Fruit fly (Drosophila melanogaster): ENCODE results near the gene Saysd1.

The Saysd1 gene

DNA sequence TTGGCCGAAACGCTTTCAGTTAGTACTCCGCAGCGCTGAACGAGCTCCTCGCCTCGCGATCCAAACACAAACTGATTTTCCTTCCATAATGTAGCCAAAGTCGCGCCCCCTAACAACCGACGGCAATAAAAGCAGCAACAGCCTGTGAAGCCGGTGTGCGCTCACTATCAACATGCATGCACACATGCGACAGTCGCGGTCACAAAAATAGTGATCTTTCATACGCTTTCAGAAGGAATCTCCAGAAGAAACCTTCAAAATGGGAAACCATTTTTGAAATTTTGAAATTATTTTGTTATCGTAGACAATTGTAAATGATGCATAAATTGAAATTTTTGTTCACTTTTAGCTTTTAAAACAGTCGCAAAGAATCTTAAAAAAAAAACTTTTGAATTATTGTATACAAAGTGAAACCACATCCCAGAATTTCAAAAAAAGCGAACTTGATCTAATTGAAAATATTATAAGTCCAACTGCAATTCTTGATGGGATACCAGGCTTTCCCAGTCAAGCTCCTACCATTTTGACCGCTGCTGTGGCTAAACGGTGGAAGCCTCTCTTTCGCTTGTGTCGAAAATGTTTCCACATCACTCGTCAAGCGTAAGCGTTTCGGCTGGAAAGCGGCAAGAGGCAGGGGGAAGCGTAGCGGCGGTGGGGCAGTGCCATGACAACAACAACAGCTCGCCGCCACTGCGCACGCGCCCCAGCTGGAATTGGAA, 17.4 kb upstream of the Saysd1 start, which contains the start of gene Cad96Cb:
Gene Cad96Cb, minus strand, starts transcription at position 51 of the 719 bp plus-strand sequence.
- no peak for TF ChIP-seq CG8478 (optimal IDR thresholded peaks at IDR 0.05)
- no peak for TF ChIP-seq CTCF (optimal IDR thresholded peaks at IDR 0.05)

DNA sequence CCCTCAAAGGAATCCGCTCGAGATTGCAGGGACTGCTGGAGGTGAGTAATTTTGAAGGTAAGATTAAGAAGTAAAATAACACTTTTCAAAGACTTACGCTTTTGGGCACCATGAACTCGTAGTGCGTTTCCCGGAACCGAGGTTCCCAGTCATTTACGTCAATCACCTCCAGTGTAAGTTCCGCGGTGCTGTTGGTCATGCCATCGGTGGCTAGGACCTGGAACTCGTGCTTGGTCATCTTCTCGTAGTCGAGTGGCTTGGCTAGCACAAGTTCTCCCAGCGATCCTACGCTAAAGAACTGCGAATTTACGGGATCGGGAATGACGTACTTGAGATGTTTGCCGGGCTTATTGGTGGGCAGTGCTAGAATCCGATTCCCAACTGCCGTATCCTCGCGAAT, 10.5 kb upstream of the Saysd1 start:
- no peak for TF ChIP-seq CTCF (optimal IDR thresholded peaks at IDR 0.05)
- no peak for TF ChIP-seq CG8478 (optimal IDR thresholded peaks at IDR 0.05)

DNA sequence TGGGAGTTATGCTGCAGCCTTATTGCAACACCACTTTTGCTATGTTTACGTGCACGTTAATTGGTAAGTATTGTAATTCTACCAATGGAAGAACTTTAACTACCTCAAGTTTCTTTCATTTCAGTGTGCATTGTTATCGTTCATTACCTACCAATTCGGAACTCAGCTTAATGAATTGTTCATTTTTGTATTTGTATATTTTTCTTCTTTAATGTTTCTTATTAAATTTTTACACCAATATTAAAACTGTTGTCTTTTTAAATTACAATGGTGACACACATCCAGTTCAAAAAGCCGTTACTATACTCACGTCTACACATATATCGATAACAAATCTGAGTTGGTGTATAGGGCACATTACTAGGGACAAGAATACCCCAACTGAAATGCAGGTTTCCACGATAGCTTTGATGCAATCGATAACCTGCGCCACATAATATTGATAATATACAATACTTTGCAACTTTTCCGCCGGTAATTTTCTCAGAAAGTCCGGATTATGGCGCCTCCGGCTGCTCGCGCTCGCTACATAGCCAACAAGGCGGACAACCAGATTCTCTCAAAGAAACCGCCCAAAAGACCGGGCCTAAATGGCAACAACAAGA, 6.3 kb upstream of the Saysd1 start, which contains the start of gene Alg9:
Gene Alg9, plus strand, starts transcription at position 387 of the 605 bp plus-strand sequence.
- TF ChIP-seq CG8478 (optimal IDR thresholded peaks at IDR 0.05) (no peak), CTCF (optimal IDR thresholded peaks at IDR 0.05) (peak in 1 of 2 experiments; percentile 2)

DNA sequence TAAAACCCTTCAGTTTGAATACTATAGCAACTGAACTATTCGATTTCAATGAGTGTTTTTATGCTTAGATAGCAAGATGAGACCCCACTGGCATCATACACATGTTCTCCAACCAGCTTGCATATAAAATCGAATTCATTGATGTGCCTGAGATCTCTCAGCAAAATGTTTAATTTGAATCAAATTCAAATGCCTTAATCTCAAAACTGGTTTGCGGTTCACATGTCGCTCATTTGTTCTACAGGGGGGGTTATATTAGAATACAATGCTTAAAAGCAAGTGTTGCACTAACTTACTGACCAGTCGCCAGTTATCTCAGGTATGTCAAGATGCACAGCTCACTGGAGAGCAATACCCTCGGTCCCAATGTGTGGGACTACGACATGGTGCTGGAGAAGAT, 4.0 kb upstream of the Saysd1 start, which contains the start of gene CG31103:
Gene CG31103, plus strand, starts transcription at position 301 of the 400 bp plus-strand sequence.
- no peak for TF ChIP-seq CG8478 (optimal IDR thresholded peaks at IDR 0.05)
- no peak for TF ChIP-seq CTCF (optimal IDR thresholded peaks at IDR 0.05)

DNA sequence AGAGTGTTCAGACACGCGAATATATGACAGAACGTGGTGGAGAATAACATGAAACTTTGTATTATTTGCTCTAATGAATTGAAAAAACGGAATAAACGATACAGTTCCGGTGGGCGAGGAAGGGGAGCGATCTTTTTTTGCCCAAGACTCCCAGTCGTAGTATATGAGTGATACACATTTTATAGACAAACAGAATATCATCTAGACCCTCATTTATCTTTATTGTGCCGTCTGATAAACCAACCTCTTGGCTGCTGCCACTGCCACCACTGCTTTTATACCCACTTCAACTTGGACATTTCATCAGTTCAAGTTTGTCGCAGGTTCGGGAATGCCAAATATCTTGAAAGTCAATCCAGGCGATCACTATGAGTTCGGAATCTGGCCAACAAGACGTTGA, 1.0 kb upstream of the Saysd1 start, which contains the start of gene CG31106:
Gene CG31106, plus strand, starts transcription at position 301 of the 400 bp plus-strand sequence.
- TF ChIP-seq CG8478 (optimal IDR thresholded peaks at IDR 0.05) (no peak), CTCF (optimal IDR thresholded peaks at IDR 0.05) (no peak)

DNA sequence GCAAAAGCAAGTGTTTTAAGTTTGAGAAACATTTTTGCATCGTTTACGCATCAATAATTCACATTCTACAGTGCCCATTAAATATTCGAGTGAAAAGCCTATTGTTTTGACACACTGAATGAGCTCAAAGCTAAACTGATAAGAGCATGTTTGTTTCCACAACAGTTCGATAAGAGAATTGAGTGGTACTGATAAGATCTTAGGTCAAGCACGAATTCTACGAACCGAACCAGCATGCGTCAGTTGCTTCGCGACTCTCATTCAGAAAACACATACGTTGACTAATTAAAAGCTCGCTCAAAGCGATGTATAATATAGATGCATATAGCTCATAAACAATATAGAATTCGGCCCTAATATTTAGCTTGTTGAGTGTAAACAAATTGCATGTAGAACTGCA, 5.8 kb downstream of the Saysd1 start:
- no peak for TF ChIP-seq CG8478 (optimal IDR thresholded peaks at IDR 0.05)
- TF ChIP-seq CTCF (optimal IDR thresholded peaks at IDR 0.05) = no peak

DNA sequence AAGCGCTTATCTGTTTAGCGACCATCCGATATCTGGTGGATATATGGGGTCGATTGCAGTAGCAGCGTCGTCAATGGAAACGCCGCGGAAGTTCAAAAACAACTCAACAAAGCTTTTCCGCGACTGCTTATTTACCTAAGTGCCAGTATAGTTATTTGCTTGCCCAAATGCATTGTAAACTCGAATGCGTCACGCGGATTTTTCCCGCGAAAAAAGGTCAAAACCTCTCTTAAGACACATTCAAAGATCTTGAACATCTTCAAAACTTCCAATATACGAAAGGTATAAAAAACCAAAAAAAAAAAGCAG, 6.3 kb downstream of the Saysd1 start:
- TF ChIP-seq CG8478 (optimal IDR thresholded peaks at IDR 0.05) (no peak), CTCF (optimal IDR thresholded peaks at IDR 0.05) (no peak)

DNA sequence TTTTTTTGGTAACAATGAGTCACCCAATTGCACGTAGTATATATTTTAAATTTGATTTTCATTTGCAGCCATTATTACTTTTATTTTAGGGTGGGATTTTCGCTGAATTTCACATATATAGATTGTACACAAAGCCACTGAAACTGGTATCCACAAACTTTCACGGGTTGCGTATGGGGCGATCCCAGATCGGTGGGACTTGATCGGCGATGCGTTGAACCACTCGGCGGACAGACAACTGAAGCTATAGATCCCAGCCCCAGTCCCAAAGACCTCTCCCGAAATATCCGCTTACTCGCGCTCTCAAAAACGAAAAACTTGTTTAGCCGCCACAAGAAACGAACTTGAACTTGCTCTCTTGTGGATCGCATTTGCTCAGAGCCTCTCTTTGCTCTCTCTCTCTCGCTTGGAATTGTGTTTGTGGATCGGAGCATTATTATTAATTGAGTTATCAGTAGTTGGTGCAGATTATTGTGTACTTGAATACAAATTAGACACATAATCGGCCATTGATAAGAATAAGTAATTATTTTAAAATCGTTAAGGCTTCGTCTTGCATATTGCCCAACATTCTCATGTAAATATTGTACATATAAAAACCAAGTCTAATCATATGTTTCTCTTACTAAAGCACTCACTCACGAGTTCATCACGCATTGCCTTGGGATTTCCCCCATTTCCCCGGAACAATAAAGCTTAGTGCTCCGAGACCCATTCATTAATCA, 6.8 kb downstream of the Saysd1 start, which contains the start of gene Cad96Ca:
Gene Cad96Ca, minus strand, starts transcription at position 242 of the 725 bp plus-strand sequence.
- TF ChIP-seq CG8478 (optimal IDR thresholded peaks at IDR 0.05) (no peak), CTCF (optimal IDR thresholded peaks at IDR 0.05) (no peak)

DNA sequence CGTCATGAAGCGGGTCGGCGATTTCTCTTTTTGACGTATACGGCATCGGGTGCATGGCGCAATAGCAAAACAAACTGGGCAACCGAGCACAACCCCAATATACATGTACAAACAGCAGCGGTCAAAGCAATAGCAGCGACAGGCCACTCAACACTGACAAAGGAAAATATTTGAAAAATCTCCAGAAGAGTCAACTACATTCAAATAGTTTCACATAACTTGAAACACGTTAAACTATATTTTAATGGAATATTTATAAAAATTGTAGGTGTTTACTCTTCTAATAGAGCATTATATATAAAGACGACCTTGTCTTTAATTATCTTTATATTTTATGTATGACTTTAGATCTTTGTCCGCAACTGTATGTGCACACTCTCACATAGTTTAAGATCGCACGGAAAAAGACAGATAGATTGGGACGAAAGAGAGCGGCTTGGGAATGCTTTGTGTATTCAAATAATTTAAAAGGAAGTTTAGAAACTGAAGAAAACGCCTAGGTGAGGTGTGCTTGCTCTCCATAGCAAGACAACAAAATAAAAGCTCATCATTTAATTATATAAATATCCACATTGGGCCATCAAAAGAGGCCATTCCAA, 7.5 kb downstream of the Saysd1 start:
- TF ChIP-seq CG8478 (optimal IDR thresholded peaks at IDR 0.05) (no peak), CTCF (optimal IDR thresholded peaks at IDR 0.05) (no peak)

DNA sequence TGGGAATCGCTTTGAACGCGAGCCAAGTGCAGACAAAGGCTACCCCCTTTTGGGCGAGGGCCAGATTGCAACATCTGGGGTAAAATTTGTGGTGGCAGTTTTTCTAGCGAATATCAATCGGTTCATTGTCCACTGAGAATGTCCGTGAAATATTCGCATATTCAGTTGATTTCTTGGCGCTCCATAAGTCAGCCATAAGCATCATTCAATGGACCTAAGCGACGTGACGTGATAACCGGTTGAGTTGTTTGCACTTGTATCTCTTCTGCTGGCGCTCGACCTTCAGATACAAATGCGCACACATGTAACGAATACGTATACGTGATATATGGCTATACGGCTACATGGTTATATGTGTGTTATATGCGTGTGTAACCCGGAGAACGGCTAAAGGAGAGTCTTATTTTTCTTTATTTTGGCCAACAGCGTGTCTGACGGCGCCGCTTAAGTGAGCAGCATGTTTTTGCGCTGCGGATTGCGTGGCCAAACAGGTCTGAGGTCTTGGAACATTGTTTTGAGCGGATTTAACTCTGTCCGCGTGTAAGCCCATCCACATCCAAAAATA, 9.5 kb downstream of the Saysd1 start:
- TF ChIP-seq CTCF (optimal IDR thresholded peaks at IDR 0.05) (no peak), CG8478 (optimal IDR thresholded peaks at IDR 0.05) (no peak)

DNA sequence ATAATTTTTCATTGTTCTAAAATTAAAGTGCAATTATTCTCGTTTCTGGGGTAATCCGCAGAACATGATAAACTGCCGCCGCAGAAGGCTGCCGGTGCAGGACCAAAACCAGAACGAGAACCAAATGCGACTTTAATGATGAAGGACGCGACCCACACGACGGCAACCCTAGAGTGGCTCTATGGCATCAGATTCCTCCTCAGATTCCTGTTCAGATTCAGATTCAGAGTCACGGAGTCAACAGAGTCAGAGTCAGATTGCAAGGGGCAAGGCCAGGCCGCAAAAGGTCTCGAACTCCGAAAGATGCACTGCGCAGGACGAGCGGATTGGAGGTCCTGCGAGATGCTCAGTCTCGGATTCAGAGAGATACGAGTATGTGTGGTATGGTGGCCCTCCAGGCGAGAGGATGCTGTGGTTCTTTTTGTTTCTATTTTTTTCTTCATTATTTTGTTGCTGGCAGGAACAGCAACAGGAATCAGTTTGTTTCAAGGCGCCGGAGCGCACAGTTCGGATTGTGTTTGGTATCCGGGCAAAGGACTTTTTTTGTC, 15.6 kb downstream of the Saysd1 start, which contains the start of gene CG13654:
Gene CG13654, plus strand, starts transcription at position 498 of the 548 bp plus-strand sequence.
- TF ChIP-seq CG8478 (optimal IDR thresholded peaks at IDR 0.05) (no peak), CTCF (optimal IDR thresholded peaks at IDR 0.05) (no peak)

DNA sequence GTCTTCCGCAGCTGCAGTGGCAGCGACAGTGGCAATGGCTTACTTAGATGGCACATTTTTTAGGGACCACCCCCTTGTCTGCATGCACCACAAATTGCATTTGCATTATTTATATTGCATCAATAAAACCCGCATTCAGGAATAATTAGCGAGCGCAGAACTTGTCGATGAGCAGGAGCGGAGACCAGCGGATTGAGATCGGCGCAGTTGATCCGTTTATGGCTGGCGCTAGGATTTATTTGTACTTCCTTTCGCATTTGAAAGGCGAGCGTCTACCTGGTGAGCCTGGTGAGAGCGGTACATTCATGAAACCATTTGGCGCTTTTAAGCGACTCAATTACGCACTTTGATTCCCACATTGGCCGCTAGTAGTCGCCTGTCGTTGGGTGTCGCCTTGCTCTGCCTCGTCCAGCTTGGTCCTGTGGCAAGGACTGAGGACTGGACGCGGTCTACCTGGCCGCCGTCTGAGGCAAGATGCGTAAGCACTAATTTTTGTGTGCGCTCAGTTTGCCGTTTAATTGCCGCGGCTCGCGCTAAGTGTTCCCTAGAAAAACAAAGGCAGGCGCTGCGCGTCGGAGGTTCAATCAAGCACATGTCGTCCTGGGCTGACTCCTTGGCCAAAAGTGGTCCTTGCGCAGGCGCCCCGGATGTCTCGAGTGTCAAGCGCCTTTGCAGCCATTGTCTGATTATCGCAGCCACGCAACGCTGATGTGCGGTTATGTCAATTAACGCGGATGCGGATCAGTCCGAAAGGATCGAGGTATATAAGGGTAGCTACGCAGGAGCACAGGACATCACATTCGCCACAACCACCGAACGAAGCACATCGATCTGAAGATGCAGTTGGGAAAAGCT, 20.0 kb downstream of the Saysd1 start, which contains the start of gene CG13653:
Gene CG13653, plus strand, starts transcription at position 805 of the 855 bp plus-strand sequence.
- TF ChIP-seq CTCF (optimal IDR thresholded peaks at IDR 0.05) (peak in 1 of 2 experiments; percentile 13), CG8478 (optimal IDR thresholded peaks at IDR 0.05) (no peak)

DNA sequence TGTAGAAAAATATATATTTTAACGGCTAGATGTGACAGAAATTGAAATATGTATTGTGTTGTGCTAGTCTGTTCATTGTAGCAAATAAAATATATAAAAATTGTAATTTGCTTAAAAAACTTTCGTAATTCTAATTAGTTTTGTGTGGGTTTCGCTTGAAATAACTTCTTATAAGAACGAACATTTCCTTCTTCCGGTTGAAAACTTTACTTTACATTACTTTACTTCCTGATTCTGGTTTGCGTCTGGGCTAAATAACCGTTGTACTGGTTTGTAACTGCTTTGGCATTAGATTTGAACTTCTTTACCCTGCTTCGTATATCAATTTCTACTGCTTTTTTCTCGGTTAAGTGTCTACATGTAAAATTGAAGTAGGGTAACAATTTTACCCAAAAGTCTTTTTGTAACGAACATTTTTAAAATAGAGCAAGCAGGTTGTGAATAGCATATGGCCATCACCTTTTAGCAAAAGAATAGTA, 21.2 kb downstream of the Saysd1 start, which contains the start of gene lobo:
Gene lobo, minus strand, starts transcription at position 51 of the 479 bp plus-strand sequence.
- TF ChIP-seq CTCF (optimal IDR thresholded peaks at IDR 0.05) (peak; percentile 77 to 83), CG8478 (optimal IDR thresholded peaks at IDR 0.05) (no peak)

Data from S2 (cell line).